Worm (Caenorhabditis elegans) whole organism, L3 larva: ENCODE measurements around the gene T14B4.19.
A peak's percentile ranks its signal among the peaks of the same experiment; 100 is the strongest.

ENCODE experiments used
- aly-2 ChIP-seq: fragments of 150-350 bp; optimal IDR thresholded peaks from 2 replicates; lab custom pipeline; 2014; ENCODE audit warnings: missing biosample characterization, missing genetic modification characterization
- ama-1 ChIP-seq: fragments of 150-350 bp; optimal IDR thresholded peaks from 2 replicates; lab custom pipeline; 2018
- ceh-16 ChIP-seq: sonication (generic microtip); optimal IDR thresholded peaks from 2 replicates; lab custom pipeline; 2017; ENCODE audit warnings: missing biosample characterization, missing genetic modification characterization
- ceh-28 ChIP-seq: fragments of 150-350 bp; optimal IDR thresholded peaks from 2 replicates; lab custom pipeline; 2014; ENCODE audit warnings: missing biosample characterization, missing genetic modification reagents, missing genetic modification characterization
- egl-27 ChIP-seq: sonication (generic microtip); optimal IDR thresholded peaks from 4 replicates; lab custom pipeline; 2017; ENCODE audit warnings: missing biosample characterization, missing genetic modification reagents, missing genetic modification characterization
- egl-5 ChIP-seq: fragments of 150-350 bp; optimal IDR thresholded peaks from 2 replicates; lab custom pipeline; 2017; ENCODE audit warnings: missing biosample characterization, missing genetic modification reagents, missing genetic modification characterization, inconsistent platforms
- elt-2 ChIP-seq: sonication (generic microtip); optimal IDR thresholded peaks from 2 replicates; lab custom pipeline; 2016; ENCODE audit warnings: missing genetic modification reagents, mild to moderate bottlenecking, missing genetic modification characterization, missing compliant biosample characterization
- elt-3 ChIP-seq, 3 experiments: fragments of 150-350 bp in 1 of 3; sonication (generic microtip) in 2 of 3; optimal IDR thresholded peaks; 2 replicates in 2 of 3; 4 replicates in 1 of 3; lab custom pipeline; 2014 to 2017; ENCODE audit warnings: missing biosample characterization in 3 of 3, missing genetic modification characterization in 3 of 3
- fkh-10 ChIP-seq: sonication (generic microtip); optimal IDR thresholded peaks from 2 replicates; lab custom pipeline; 2017; ENCODE audit warnings: missing biosample characterization, missing genetic modification reagents, missing genetic modification characterization
- fos-1 ChIP-seq: fragments of 150-350 bp; optimal IDR thresholded peaks from 2 replicates; lab custom pipeline; 2014; ENCODE audit warnings: missing biosample characterization, missing genetic modification characterization
- hmg-11 ChIP-seq: sonication (generic microtip); optimal IDR thresholded peaks from 2 replicates; lab custom pipeline; 2016; ENCODE audit warnings: missing genetic modification characterization, missing compliant biosample characterization
- jun-1 ChIP-seq: fragments of 150-350 bp; optimal IDR thresholded peaks from 2 replicates; lab custom pipeline; 2014; ENCODE audit warnings: missing biosample characterization, missing genetic modification reagents, missing genetic modification characterization
- lin-15B ChIP-seq: fragments of 150-350 bp; optimal IDR thresholded peaks from 2 replicates; lab custom pipeline; 2014; ENCODE audit warnings: missing biosample characterization, missing genetic modification characterization
- lin-39 ChIP-seq: fragments of 150-350 bp; optimal IDR thresholded peaks from 2 replicates; lab custom pipeline; 2018; ENCODE audit warnings: missing biosample characterization, missing genetic modification reagents, missing genetic modification characterization
- lsy-12 ChIP-seq: sonication (generic microtip); optimal IDR thresholded peaks from 2 replicates; lab custom pipeline; 2016; ENCODE audit warnings: mild to moderate bottlenecking, missing genetic modification characterization, missing compliant biosample characterization
- mdl-1 ChIP-seq: fragments of 150-350 bp; optimal IDR thresholded peaks from 2 replicates; lab custom pipeline; 2014; ENCODE audit warnings: missing biosample characterization, missing genetic modification characterization
- mml-1 ChIP-seq: fragments of 150-350 bp; sonication (generic microtip); optimal IDR thresholded peaks from 3 replicates; lab custom pipeline; 2014; ENCODE audit warnings: missing biosample characterization, missing genetic modification characterization
- nfya-1 ChIP-seq: sonication (generic microtip); optimal IDR thresholded peaks from 2 replicates; lab custom pipeline; 2017; ENCODE audit warnings: missing genetic modification characterization, mild to moderate bottlenecking, missing compliant biosample characterization, antibody characterized with exemption, moderate library complexity; ENCODE audit not compliant: insufficient read depth
- nhr-12 ChIP-seq: fragments of 150-350 bp; optimal IDR thresholded peaks from 2 replicates; lab custom pipeline; 2014; ENCODE audit warnings: missing biosample characterization, missing genetic modification characterization
- nhr-23 ChIP-seq: fragments of 150-350 bp; optimal IDR thresholded peaks from 2 replicates; lab custom pipeline; 2014; ENCODE audit warnings: missing biosample characterization, missing genetic modification reagents, missing genetic modification characterization
- nhr-28 ChIP-seq: fragments of 150-350 bp; optimal IDR thresholded peaks from 2 replicates; lab custom pipeline; 2014; ENCODE audit warnings: missing biosample characterization, missing genetic modification characterization
- nhr-43 ChIP-seq: sonication (generic microtip); optimal IDR thresholded peaks from 2 replicates; lab custom pipeline; 2016; ENCODE audit warnings: mild to moderate bottlenecking, missing genetic modification characterization, missing compliant biosample characterization; ENCODE audit not compliant: poor library complexity, severe bottlenecking
- nhr-76 ChIP-seq: fragments of 150-350 bp; sonication (generic microtip); optimal IDR thresholded peaks from 5 replicates; lab custom pipeline; 2014; ENCODE audit warnings: missing biosample characterization, missing genetic modification characterization
- nhr-77 ChIP-seq: fragments of 150-350 bp; optimal IDR thresholded peaks from 2 replicates; lab custom pipeline; 2014; ENCODE audit warnings: missing biosample characterization, missing genetic modification characterization
- pha-4 ChIP-seq: fragments of 150-350 bp; optimal IDR thresholded peaks from 2 replicates; lab custom pipeline; 2014; ENCODE audit warnings: missing biosample characterization, missing genetic modification reagents, missing genetic modification characterization
- pqm-1 ChIP-seq: fragments of 150-350 bp; optimal IDR thresholded peaks from 2 replicates; lab custom pipeline; 2017; ENCODE audit warnings: missing biosample characterization, missing genetic modification characterization, inconsistent platforms
- sea-2 ChIP-seq: fragments of 150-350 bp; sonication (generic microtip); optimal IDR thresholded peaks from 4 replicates; lab custom pipeline; 2014; ENCODE audit warnings: missing biosample characterization, missing genetic modification reagents, missing genetic modification characterization
- unc-39 ChIP-seq: sonication (generic microtip); optimal IDR thresholded peaks from 4 replicates; lab custom pipeline; 2017; ENCODE audit warnings: missing biosample characterization, missing genetic modification characterization
- unc-62 ChIP-seq: fragments of 150-350 bp; sonication (generic microtip); optimal IDR thresholded peaks from 4 replicates; lab custom pipeline; 2014; ENCODE audit warnings: missing biosample characterization, missing genetic modification reagents, missing genetic modification characterization
- zag-1 ChIP-seq: fragments of 150-350 bp; optimal IDR thresholded peaks from 2 replicates; lab custom pipeline; 2014; ENCODE audit warnings: missing biosample characterization, missing genetic modification characterization
- ztf-4 ChIP-seq: fragments of 150-350 bp; optimal IDR thresholded peaks from 2 replicates; lab custom pipeline; 2014; ENCODE audit warnings: missing biosample characterization, missing genetic modification characterization

The T14B4.19 gene

DNA sequence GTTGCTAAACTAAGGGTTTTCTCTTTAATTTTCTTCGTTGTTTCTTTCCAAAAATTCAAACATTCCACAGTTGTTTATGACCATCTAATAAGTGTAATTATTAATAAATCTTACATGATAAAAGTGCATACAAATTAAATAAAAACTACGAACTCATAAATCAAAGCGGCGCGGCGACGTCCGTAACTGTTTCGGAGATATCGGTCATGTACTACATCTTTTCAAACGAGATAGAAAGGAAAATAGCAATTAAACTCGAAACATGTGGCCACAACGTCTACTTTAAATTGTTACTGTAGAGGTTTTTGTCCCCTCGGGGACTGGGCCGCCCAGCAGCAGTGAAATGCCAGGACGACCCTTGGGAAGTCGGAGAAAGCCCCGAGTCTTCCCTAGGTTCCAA lies 3.1 kb upstream of the T14B4.19 start:
- TF ChIP-seq ama-1 (lab: Kevin White, UChicago) (peak; percentile 28), elt-3 (tag; optimal IDR thresholded peaks at IDR 0.05; lab: Kevin White, UChicago) (no peak), nhr-43 (tag; lab: Kevin White, UChicago) (peak; percentile 35), nfya-1 (tag; lab: Kevin White, UChicago) (no peak), nhr-76 (tag; lab: Kevin White, UChicago) (no peak), zag-1 (no peak), lsy-12 (no peak), unc-39 (tag; lab: Kevin White, UChicago) (no peak), aly-2 (tag; lab: Kevin White, UChicago) (no peak), elt-2 (tag; lab: Kevin White, UChicago) (no peak), nhr-12 (tag; lab: Kevin White, UChicago) (no peak), fos-1 (tag; lab: Kevin White, UChicago) (no peak), lin-39 (tag; lab: Kevin White, UChicago) (no peak), nhr-28 (tag; lab: Kevin White, UChicago) (no peak), mdl-1 (tag; lab: Kevin White, UChicago) (no peak), nhr-23 (tag; lab: Kevin White, UChicago) (peak; percentile 46)

DNA sequence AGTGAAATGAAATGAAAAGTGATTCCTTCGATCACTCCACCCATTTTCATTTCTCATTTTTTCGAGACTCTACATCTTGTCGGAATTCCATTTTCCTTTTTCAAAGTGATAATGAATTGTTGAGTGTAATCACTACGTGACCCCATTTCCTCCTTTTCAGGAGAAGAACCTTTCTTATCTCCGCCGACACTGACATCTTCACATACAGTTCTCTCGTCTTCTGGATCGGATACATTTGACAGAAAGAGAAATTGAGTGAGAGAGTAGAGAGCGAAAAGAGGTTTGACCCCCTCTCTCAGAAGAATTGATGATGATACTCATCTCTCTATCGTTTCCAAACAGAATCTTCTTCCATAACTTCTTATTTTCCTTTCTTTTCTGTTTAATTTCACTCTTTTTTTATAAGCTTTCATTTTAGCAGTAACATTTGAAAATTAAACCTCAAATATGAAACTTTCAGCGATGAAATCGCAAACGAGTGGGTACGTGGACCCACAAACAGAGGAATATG lies 1.2 kb upstream of the T14B4.19 start, which contains the start of gene dpy-2:
Gene dpy-2 (plus strand): TSS at position 461 of the 511 bp plus-strand sequence.
- peak; percentile 85 for TF ChIP-seq nhr-23 (tag; lab: Kevin White, UChicago)
- no peak for TF ChIP-seq sea-2
- TF ChIP-seq elt-3 (tag; optimal IDR thresholded peaks at IDR 0.05; lab: Kevin White, UChicago), result peak in 2 of 3 experiments; percentile 10 to 76

DNA sequence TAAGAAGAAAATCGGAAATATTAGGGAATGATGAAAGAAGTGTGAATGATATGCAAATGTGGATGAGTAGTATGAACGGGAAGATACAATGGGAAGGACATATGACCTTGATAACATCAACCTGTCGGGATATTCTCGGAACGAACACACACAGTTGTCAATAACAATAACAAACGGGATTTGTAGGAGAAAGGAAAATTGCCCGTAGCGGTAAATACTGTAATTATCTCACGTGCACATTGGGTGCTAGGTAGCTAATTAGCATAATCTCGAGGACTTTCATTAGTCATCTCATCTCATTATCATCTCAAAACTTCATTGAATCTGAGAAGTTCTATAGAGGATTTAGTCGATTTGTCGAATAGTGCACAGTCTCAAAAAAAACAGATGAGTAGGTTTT lies 272 bp upstream of the T14B4.19 start:
- no peak for TF ChIP-seq egl-5 (tag; lab: Kevin White, UChicago)
- no peak for TF ChIP-seq pha-4 (tag; lab: Kevin White, UChicago)
- TF ChIP-seq nfya-1 (tag; lab: Kevin White, UChicago), result no peak
- TF ChIP-seq ceh-16, result no peak
- TF ChIP-seq nhr-76 (tag; lab: Kevin White, UChicago), result no peak
- no peak for TF ChIP-seq pqm-1 (tag; lab: Kevin White, UChicago)

DNA sequence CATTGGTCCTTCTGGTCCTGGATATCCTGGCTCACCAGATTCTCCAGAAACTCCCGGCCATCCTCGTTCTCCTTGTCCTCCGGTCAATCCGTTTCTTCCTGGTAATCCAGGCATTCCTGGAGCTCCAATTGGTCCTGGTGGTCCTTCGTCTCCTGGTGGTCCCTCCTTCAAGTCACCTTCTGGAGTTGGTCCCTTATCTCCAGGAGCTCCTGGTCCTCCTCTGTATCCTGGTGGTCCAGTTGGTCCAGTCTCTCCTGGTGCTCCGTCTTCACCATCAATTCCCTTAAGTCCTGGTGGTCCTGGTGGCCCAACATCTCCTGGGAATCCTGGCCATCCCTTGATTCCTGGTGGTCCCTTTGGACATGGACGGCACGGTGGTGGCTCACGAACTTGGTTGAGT lies 2.1 kb downstream of the T14B4.19 start:
- no peak for TF ChIP-seq sea-2
- no peak for TF ChIP-seq hmg-11 (tag; lab: Kevin White, UChicago)
- TF ChIP-seq ztf-4 (tag; lab: Kevin White, UChicago), result no peak
- TF ChIP-seq jun-1 (tag; lab: Kevin White, UChicago), result no peak
- no peak for TF ChIP-seq egl-5 (tag; lab: Kevin White, UChicago)
- no peak for TF ChIP-seq aly-2 (tag; lab: Kevin White, UChicago)
- TF ChIP-seq nhr-28 (tag; lab: Kevin White, UChicago), result no peak
- TF ChIP-seq mml-1 (tag; lab: Kevin White, UChicago), result no peak
- TF ChIP-seq ama-1 (lab: Kevin White, UChicago), result no peak
- TF ChIP-seq elt-3 (tag; optimal IDR thresholded peaks at IDR 0.05; lab: Kevin White, UChicago), result no peak
- no peak for TF ChIP-seq nhr-77 (tag; lab: Kevin White, UChicago)
- no peak for TF ChIP-seq egl-27
- TF ChIP-seq ceh-28 (tag; lab: Kevin White, UChicago), result no peak
- no peak for TF ChIP-seq nhr-76 (tag; lab: Kevin White, UChicago)
- TF ChIP-seq pqm-1 (tag; lab: Kevin White, UChicago), result no peak

DNA sequence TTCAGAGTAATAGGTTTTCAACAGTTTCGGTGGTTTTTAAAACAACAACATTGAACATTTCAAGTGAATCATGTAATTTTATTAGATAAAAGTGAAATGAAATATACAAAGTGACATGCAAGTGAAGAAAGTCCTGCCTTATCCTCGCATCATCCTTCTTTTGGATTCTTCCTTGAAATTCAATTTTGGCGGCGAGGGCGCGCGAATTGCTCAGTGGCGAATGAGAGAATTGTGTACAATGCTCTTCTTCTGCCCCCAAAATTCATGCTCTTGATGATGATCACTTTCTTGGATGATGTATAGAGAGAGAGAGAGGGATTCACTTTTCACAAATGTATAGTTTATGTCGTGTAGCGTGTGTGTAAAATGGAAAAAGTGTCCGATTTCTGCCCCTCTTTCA lies 3.1 kb downstream of the T14B4.19 start:
- no peak for TF ChIP-seq lsy-12
- peak; percentile 74 for TF ChIP-seq ama-1 (lab: Kevin White, UChicago)
- TF ChIP-seq fkh-10 (GFP tag; lab: Kevin White, UChicago), result peak; percentile 86
- TF ChIP-seq nhr-43 (tag; lab: Kevin White, UChicago), result peak; percentile 26
- peak; percentile 3 for TF ChIP-seq nhr-23 (tag; lab: Kevin White, UChicago)

DNA sequence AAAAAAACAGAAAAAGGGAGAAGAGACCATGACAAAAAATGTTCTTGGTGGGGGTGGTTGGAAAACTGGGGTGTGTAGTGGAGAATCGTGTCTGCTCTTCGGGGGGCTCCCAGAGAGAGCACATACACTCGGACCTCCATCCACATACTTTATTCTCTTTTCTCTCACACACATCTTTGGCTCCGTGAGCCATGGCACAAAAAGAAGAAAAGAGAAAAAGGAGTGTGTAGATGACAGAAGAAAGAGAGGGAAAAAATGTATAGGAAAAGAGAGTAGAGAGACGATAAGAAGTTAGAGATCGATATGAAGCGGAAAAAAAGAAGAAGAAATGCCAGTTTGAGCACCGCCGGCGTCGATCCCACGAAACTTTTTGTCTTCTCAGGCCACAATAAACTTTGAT lies 3.8 kb downstream of the T14B4.19 start:
- TF ChIP-seq hmg-11 (tag; lab: Kevin White, UChicago), result peak; percentile 37
- TF ChIP-seq lin-15B (tag; lab: Kevin White, UChicago), result peak; percentile 21
- no peak for TF ChIP-seq nhr-77 (tag; lab: Kevin White, UChicago)
- TF ChIP-seq nfya-1 (tag; lab: Kevin White, UChicago), result peak; percentile 78
- peak; percentile 15 for TF ChIP-seq unc-62 (GFP tag; lab: Kevin White, UChicago)
- peak; percentile 18 for TF ChIP-seq egl-5 (tag; lab: Kevin White, UChicago)
- TF ChIP-seq lin-39 (tag; lab: Kevin White, UChicago), result peak; percentile 65
- no peak for TF ChIP-seq mml-1 (tag; lab: Kevin White, UChicago)
